Fruit fly (Drosophila melanogaster): ENCODE results near the gene CG7523.

DNA sequence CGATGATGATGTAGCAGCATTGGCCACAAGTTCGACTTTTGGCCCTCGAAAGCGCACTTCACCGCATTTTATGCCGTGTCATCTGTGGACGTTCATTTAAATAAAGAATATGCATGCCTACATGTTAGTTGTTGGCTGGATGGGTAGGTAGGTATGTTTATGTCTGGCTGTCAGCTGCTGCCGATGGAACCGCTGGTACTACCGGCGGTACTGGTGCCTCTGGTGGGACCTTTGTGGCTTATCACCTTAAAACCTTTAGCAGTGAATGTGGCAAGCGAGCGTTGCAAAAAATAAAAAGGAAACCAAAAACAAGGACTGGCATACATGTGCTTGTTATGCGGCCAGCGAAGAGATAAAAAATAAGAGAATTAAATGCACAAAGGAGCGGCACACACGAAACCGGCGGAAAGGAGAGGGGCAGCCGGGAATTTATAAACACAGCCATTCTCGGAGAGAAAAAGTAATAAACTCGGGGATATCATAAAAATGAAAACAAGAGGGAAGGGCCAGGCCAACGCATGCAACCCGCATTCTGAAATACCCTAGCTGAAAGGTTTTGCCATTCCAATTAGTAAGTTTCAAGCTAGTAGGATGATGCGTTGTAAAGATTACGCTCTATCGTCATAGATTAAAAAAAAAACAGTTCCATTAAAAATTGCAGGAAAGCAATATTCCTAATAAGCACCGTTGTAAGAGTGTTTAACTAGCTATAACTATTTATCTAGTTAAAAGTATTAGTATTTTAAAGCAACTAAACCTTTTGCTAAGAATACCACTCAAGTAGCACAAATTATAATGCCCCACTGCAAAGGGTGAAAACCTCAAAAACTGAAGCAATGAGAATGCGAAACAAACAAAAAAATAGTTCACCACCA lies 31.5 kb upstream of the CG7523 start:
- TF ChIP-seq Myc (optimal IDR thresholded peaks at IDR 0.05) = no peak
- TF ChIP-seq insv (optimal IDR thresholded peaks at IDR 0.05) = no peak
- TF ChIP-seq ttk (optimal IDR thresholded peaks at IDR 0.05) = no peak
- no peak for TF ChIP-seq psq (optimal IDR thresholded peaks at IDR 0.05)
- TF ChIP-seq h (optimal IDR thresholded peaks at IDR 0.05) = no peak
- TF ChIP-seq Sin3A (optimal IDR thresholded peaks at IDR 0.05) = no peak
